Worm (Caenorhabditis elegans): ENCODE results near the gene T20G5.12.
A peak's percentile ranks its signal among the peaks of the same experiment; 100 is the strongest.

DNA sequence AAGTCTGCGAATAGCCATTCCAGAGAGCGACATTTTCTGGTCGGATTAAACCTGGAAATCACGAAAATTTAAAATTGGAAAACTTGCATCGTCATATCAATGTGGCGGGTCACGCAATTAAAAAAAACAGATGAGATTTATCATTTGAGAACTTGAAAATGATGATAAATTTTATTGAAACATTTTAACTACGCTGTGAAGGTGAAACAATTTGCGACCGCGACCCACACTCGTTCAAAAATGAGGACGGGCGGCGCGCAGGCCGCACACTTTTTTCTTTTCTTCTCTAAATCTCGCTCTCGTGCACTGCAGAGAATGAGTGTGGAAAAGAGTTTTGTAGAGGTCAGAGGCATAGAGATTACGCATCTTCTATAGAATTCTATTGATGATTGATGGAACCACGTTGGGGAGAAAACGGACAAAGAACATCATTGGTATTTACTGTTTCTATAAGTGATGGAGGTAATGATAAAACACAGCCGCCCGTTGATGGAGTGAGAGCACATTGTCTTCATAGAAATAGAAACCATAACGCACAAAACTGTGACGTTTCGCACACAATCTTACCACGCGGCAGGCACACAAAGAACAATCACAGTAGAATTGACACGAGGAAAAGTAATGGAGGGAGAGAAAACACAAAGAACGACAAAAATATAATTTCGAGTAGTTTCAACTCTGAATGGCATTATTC lies 15.3 kb downstream of the T20G5.12 start, which contains the start of gene cts-1:
- TF ChIP-seq ama-1 (optimal IDR thresholded peaks at IDR 0.05) (no peak), ceh-34 (tag; optimal IDR thresholded peaks at IDR 0.05) (no peak), sox-4 (tag; optimal IDR thresholded peaks at IDR 0.05) (no peak), C38D4.7 (GFP tag; optimal IDR thresholded peaks at IDR 0.05) (no peak), ceh-9 (tag; optimal IDR thresholded peaks at IDR 0.05) (no peak), C08G9.2 (tag; optimal IDR thresholded peaks at IDR 0.05) (no peak), tbx-2 (tag; optimal IDR thresholded peaks at IDR 0.05) (peak; percentile 74), dmd-4 (tag; optimal IDR thresholded peaks at IDR 0.05; ENCODE audit: borderline replicate concordance) (no peak), npax-4 (tag; optimal IDR thresholded peaks at IDR 0.05) (no peak), nhr-232 (tag; optimal IDR thresholded peaks at IDR 0.05) (no peak), tbx-7 (tag; optimal IDR thresholded peaks at IDR 0.05) (no peak), fax-1 (tag; optimal IDR thresholded peaks at IDR 0.05) (no peak)

Data from whole organism, late embryonic.